Fruit fly (Drosophila melanogaster) whole organism, embryonic: ENCODE data around the gene ci.
A peak's percentile ranks its signal among the peaks of the same experiment; 100 is the strongest.

ENCODE experiments used
- ATbp ChIP-seq: fragments of 200-800 bp; sonication (Bioruptor generic); optimal IDR thresholded peaks from 2 replicates; lab custom pipeline; 2017; ENCODE audit warnings: missing biosample characterization, mild to moderate bottlenecking, missing genetic modification characterization, missing genetic modification reagents
- Ada2b ChIP-seq: fragments of 200-800 bp; sonication (Bioruptor generic); IDR thresholded peaks from 2 replicates; pipeline ENCODE4 v1.3.6; 2022; ENCODE audit warnings: missing biosample characterization, missing genetic modification characterization
- Atf6 ChIP-seq: fragments of 200-800 bp; sonication (Bioruptor generic); IDR thresholded peaks from 2 replicates; pipeline ENCODE4 v1.3.6; 2022; ENCODE audit warnings: missing biosample characterization, missing genetic modification characterization
- CG12155 ChIP-seq: fragments of 200-800 bp; sonication (Bioruptor generic); optimal IDR thresholded peaks from 3 replicates; lab custom pipeline; 2016; ENCODE audit warnings: missing biosample characterization, missing genetic modification characterization
- CG12769 ChIP-seq: fragments of 200-800 bp; sonication (Bioruptor generic); optimal IDR thresholded peaks from 2 replicates; lab custom pipeline; 2019; ENCODE audit warnings: missing biosample characterization, mild to moderate bottlenecking, missing genetic modification characterization, moderate library complexity
- CG15011 ChIP-seq: fragments of 200-800 bp; sonication (Bioruptor generic); optimal IDR thresholded peaks from 3 replicates; lab custom pipeline; 2018; ENCODE audit warnings: missing biosample characterization, mild to moderate bottlenecking, missing genetic modification characterization
- CG17829 ChIP-seq: fragments of 200-800 bp; optimal IDR thresholded peaks from 2 replicates; lab custom pipeline; 2019; ENCODE audit warnings: missing biosample characterization, mild to moderate bottlenecking, missing genetic modification characterization, moderate library complexity
- CG18476 ChIP-seq: fragments of 200-800 bp; sonication (Bioruptor generic); optimal IDR thresholded peaks from 2 replicates; lab custom pipeline; 2016; ENCODE audit warnings: missing biosample characterization, mild to moderate bottlenecking, missing genetic modification characterization
- CG2120 ChIP-seq: fragments of 200-800 bp; sonication (Bioruptor generic); optimal IDR thresholded peaks from 3 replicates; lab custom pipeline; 2016; ENCODE audit warnings: missing biosample characterization, missing genetic modification characterization
- CG2129 ChIP-seq: fragments of 200-800 bp; sonication (Bioruptor generic); IDR thresholded peaks from 2 replicates; pipeline ENCODE4 v1.3.6; 2022; ENCODE audit warnings: missing biosample characterization, missing genetic modification characterization; ENCODE audit not compliant: partially characterized antibody
- CG31388 ChIP-seq: fragments of 200-800 bp; sonication (Bioruptor generic); optimal IDR thresholded peaks from 2 replicates; lab custom pipeline; 2016; ENCODE audit warnings: missing biosample characterization, missing genetic modification characterization
- CG34376 ChIP-seq: fragments of 200-800 bp; sonication (Bioruptor generic); optimal IDR thresholded peaks from 2 replicates; lab custom pipeline; 2018; ENCODE audit warnings: missing biosample characterization, mild to moderate bottlenecking, missing genetic modification characterization
- CG3995 ChIP-seq: fragments of 200-800 bp; sonication (Bioruptor generic); optimal IDR thresholded peaks from 3 replicates; lab custom pipeline; 2016; ENCODE audit warnings: missing biosample characterization, missing genetic modification characterization
- CG42726 ChIP-seq: fragments of 200-800 bp; sonication (Bioruptor generic); IDR thresholded peaks from 2 replicates; pipeline ENCODE4 v1.3.6; 2022; ENCODE audit warnings: missing biosample characterization, missing genetic modification characterization; ENCODE audit not compliant: partially characterized antibody
- CG4328 ChIP-seq: fragments of 200-800 bp; sonication (Bioruptor generic); optimal IDR thresholded peaks from 3 replicates; lab custom pipeline; 2017; ENCODE audit warnings: missing biosample characterization, missing genetic modification reagents, missing genetic modification characterization
- CG6683 ChIP-seq: fragments of 200-800 bp; sonication (Bioruptor generic); optimal IDR thresholded peaks from 2 replicates; lab custom pipeline; 2017; ENCODE audit warnings: missing biosample characterization, mild to moderate bottlenecking, missing genetic modification characterization, missing genetic modification reagents
- CG6813 ChIP-seq: fragments of 200-800 bp; sonication (Bioruptor generic); optimal IDR thresholded peaks from 2 replicates; lab custom pipeline; 2017; ENCODE audit warnings: missing biosample characterization, missing genetic modification characterization, mild to moderate bottlenecking, moderate library complexity, missing genetic modification reagents
- CG8290 ChIP-seq, 3 experiments: fragments of 200-800 bp; sonication (Bioruptor generic); optimal IDR thresholded peaks; 2 replicates each; lab custom pipeline; 2016 to 2019; ENCODE audit warnings: missing biosample characterization in 3 of 3, missing genetic modification characterization in 3 of 3, mild to moderate bottlenecking in 2 of 3, moderate library complexity in 1 of 3
- CrebB ChIP-seq: fragments of 200-800 bp; sonication (Bioruptor generic); optimal IDR thresholded peaks from 3 replicates; lab custom pipeline; 2018; ENCODE audit warnings: missing biosample characterization, mild to moderate bottlenecking, missing genetic modification characterization
- Doc2 ChIP-seq: fragments of 200-800 bp; sonication (Bioruptor generic); IDR thresholded peaks from 2 replicates; pipeline ENCODE4 v1.3.6; 2022; ENCODE audit warnings: missing biosample characterization, missing genetic modification characterization
- Dp ChIP-seq: fragments of 200-800 bp; sonication (Bioruptor generic); optimal IDR thresholded peaks from 2 replicates; lab custom pipeline; 2018; ENCODE audit warnings: missing biosample characterization, mild to moderate bottlenecking, missing genetic modification characterization, moderate library complexity
- Dref ChIP-seq: fragments of 200-800 bp; sonication (Bioruptor generic); IDR thresholded peaks from 2 replicates; pipeline ENCODE4 v1.3.6; 2022; ENCODE audit warnings: missing biosample characterization, missing genetic modification characterization
- H2.0 ChIP-seq: fragments of 200-800 bp; sonication (Bioruptor generic); IDR thresholded peaks from 2 replicates; pipeline ENCODE4 v1.3.6; 2022; ENCODE audit warnings: missing biosample characterization, missing genetic modification characterization
- HLH54F ChIP-seq: fragments of 200-800 bp; sonication (Bioruptor generic); optimal IDR thresholded peaks from 3 replicates; lab custom pipeline; 2016; ENCODE audit warnings: missing biosample characterization, missing genetic modification characterization
- Hmx ChIP-seq: fragments of 200-800 bp; sonication (Bioruptor generic); optimal IDR thresholded peaks from 2 replicates; lab custom pipeline; 2016; ENCODE audit warnings: missing biosample characterization, missing genetic modification characterization
- Hr3 ChIP-seq: fragments of 200-800 bp; sonication (Bioruptor generic); optimal IDR thresholded peaks from 3 replicates; lab custom pipeline; 2016; ENCODE audit warnings: missing biosample characterization, missing genetic modification characterization
- Jarid2 ChIP-seq: fragments of 200-800 bp; sonication (Bioruptor generic); optimal IDR thresholded peaks from 3 replicates; lab custom pipeline; 2017; ENCODE audit warnings: mild to moderate bottlenecking, missing biosample characterization, missing genetic modification reagents, missing genetic modification characterization
- Mes4 ChIP-seq: fragments of 200-800 bp; sonication (Bioruptor generic); optimal IDR thresholded peaks from 2 replicates; lab custom pipeline; 2016; ENCODE audit warnings: missing biosample characterization, missing genetic modification characterization
- NC2α ChIP-seq: fragments of 200-800 bp; sonication (Bioruptor generic); optimal IDR thresholded peaks from 2 replicates; lab custom pipeline; 2016; ENCODE audit warnings: missing biosample characterization, missing genetic modification characterization
- NfI ChIP-seq: fragments of 200-800 bp; sonication (Bioruptor generic); optimal IDR thresholded peaks from 3 replicates; lab custom pipeline; 2018; ENCODE audit warnings: missing biosample characterization, mild to moderate bottlenecking, missing genetic modification characterization, moderate library complexity
- Pdp1 ChIP-seq, 2 experiments: fragments of 200-800 bp; sonication (Bioruptor generic); optimal IDR thresholded peaks; 3 replicates each; lab custom pipeline; 2016; ENCODE audit warnings: missing biosample characterization in 2 of 2, missing genetic modification characterization in 2 of 2, mild to moderate bottlenecking in 1 of 2, moderate library complexity in 1 of 2
- Six4 ChIP-seq: fragments of 200-800 bp; sonication (Bioruptor generic); optimal IDR thresholded peaks from 2 replicates; lab custom pipeline; 2016; ENCODE audit warnings: missing biosample characterization, missing genetic modification characterization
- Vsx1 ChIP-seq: fragments of 200-800 bp; sonication (Bioruptor generic); optimal IDR thresholded peaks from 2 replicates; lab custom pipeline; 2017; ENCODE audit warnings: missing biosample characterization, mild to moderate bottlenecking, missing genetic modification characterization, missing genetic modification reagents
- ase ChIP-seq: fragments of 200-800 bp; sonication (Bioruptor generic); IDR thresholded peaks from 3 replicates; pipeline ENCODE4 v1.3.6; 2022; ENCODE audit warnings: missing biosample characterization, missing genetic modification characterization
- chn ChIP-seq: fragments of 200-800 bp; sonication (Bioruptor generic); optimal IDR thresholded peaks from 2 replicates; lab custom pipeline; 2016; ENCODE audit warnings: missing biosample characterization, missing genetic modification characterization
- gfzf ChIP-seq: fragments of 200-800 bp; sonication (Bioruptor generic); optimal IDR thresholded peaks from 2 replicates; lab custom pipeline; 2016; ENCODE audit warnings: missing biosample characterization, mild to moderate bottlenecking, missing genetic modification characterization, moderate library complexity
- hbn ChIP-seq: fragments of 200-800 bp; sonication (Bioruptor generic); IDR thresholded peaks from 2 replicates; pipeline ENCODE4 v1.3.6; 2022; ENCODE audit warnings: missing biosample characterization, missing genetic modification characterization; ENCODE audit not compliant: partially characterized antibody
- ind ChIP-seq: fragments of 200-800 bp; sonication (Bioruptor generic); optimal IDR thresholded peaks from 3 replicates; lab custom pipeline; 2016; ENCODE audit warnings: missing biosample characterization, missing genetic modification characterization
- inv ChIP-seq: fragments of 200-800 bp; sonication (Bioruptor generic); IDR thresholded peaks from 2 replicates; pipeline ENCODE4 v1.3.6; 2022; ENCODE audit warnings: missing biosample characterization, missing genetic modification characterization; ENCODE audit not compliant: partially characterized antibody
- p53 ChIP-seq: fragments of 200-800 bp; sonication (Bioruptor generic); optimal IDR thresholded peaks from 2 replicates; lab custom pipeline; 2016; ENCODE audit warnings: missing biosample characterization, missing genetic modification characterization
- peb ChIP-seq: fragments of 200-800 bp; sonication (Bioruptor generic); IDR thresholded peaks from 2 replicates; pipeline ENCODE4 v1.3.6; 2022; ENCODE audit warnings: missing biosample characterization, missing genetic modification characterization
- prd ChIP-seq, 3 experiments: fragments of >200 bp in 2 of 3; fragments of 200-800 bp in 1 of 3; sonication (Bioruptor generic) in 1 of 3; optimal IDR thresholded peaks in 2 of 3; IDR thresholded peaks in 1 of 3; 2 replicates in 2 of 3; 3 replicates in 1 of 3; pipeline versions ENCODE4 v1.3.6 to Lab custom; 2017 to 2022; ENCODE audit warnings: missing biosample characterization in 1 of 3, missing genetic modification characterization in 1 of 3
- pzg ChIP-seq: fragments of 200-800 bp; sonication (Bioruptor generic); optimal IDR thresholded peaks from 3 replicates; lab custom pipeline; 2018; ENCODE audit warnings: missing biosample characterization, mild to moderate bottlenecking, missing genetic modification characterization, moderate library complexity
- slp2 ChIP-seq: fragments of 200-800 bp; sonication (Bioruptor generic); optimal IDR thresholded peaks from 2 replicates; lab custom pipeline; 2016; ENCODE audit warnings: missing biosample characterization, missing genetic modification characterization
- ssp ChIP-seq: fragments of 200-800 bp; sonication (Bioruptor generic); IDR thresholded peaks from 2 replicates; pipeline ENCODE4 v1.3.6; 2022; ENCODE audit warnings: missing biosample characterization, missing genetic modification characterization
- tin ChIP-seq: fragments of 200-800 bp; sonication (Bioruptor generic); optimal IDR thresholded peaks from 3 replicates; lab custom pipeline; 2016; ENCODE audit warnings: missing biosample characterization, missing genetic modification characterization
- unc-4 ChIP-seq: fragments of 200-800 bp; sonication (Bioruptor generic); IDR thresholded peaks from 2 replicates; pipeline ENCODE4 v1.3.6; 2022; ENCODE audit warnings: missing biosample characterization, missing genetic modification characterization; ENCODE audit not compliant: partially characterized antibody
- z ChIP-seq: fragments of 200-800 bp; sonication (Bioruptor generic); IDR thresholded peaks from 3 replicates; pipeline ENCODE4 v1.3.6; 2022; ENCODE audit warnings: missing biosample characterization, missing genetic modification characterization

Gene ci

dm6 chr4:67063-67684, 10.3 kb upstream of the ci start, which contains the start of gene RpS3A (continued):
- TF ChIP-seq CG3995 (peak; percentile 90), ase (GFP tag; lab: Robert Waterston, UW) (no peak), CG8290 (GFP tag; optimal IDR thresholded peaks at IDR 0.05; lab: Kevin White, UChicago) (peak; percentile 77), CG8290 (tag; optimal IDR thresholded peaks at IDR 0.05; lab: Kevin White, UChicago) (peak; percentile 88 to 95), Mes4 (peak; percentile 89), peb (GFP tag; lab: Robert Waterston, UW) (peak; percentile 59; the same call in 1 of the 2 replicates), Hmx (no peak), CG6813 (GFP tag; lab: Kevin White, UChicago) (peak; percentile 90), CG2120 (GFP tag; lab: Kevin White, UChicago) (peak; percentile 63), CG34376 (GFP tag; lab: Kevin White, UChicago) (peak; percentile 89), Vsx1 (peak; percentile 64), HLH54F (GFP tag; lab: Kevin White, UChicago) (peak; percentile 72), CG12155 (GFP tag; lab: Kevin White, UChicago) (peak; percentile 42), CG31388 (GFP tag; lab: Kevin White, UChicago) (no peak), NfI (peak; percentile 88), hbn (GFP tag; lab: Robert Waterston, UW) (no peak), Dp (GFP tag; lab: Kevin White, UChicago) (peak; percentile 3), ssp (GFP tag; lab: Robert Waterston, UW) (peak; percentile 99), ind (GFP tag; lab: Kevin White, UChicago) (peak; percentile 61), CG4328 (GFP tag; lab: Kevin White, UChicago) (peak; percentile 82), Jarid2 (GFP tag; lab: Kevin White, UChicago) (no peak), NC2α (GFP tag; lab: Kevin White, UChicago) (peak; percentile 57), CG18476 (GFP tag; lab: Kevin White, UChicago) (no peak), z (GFP tag; lab: Robert Waterston, UW) (no peak), gfzf (GFP tag; lab: Kevin White, UChicago) (peak; percentile 38), Pdp1 (GFP tag; optimal IDR thresholded peaks at IDR 0.05; lab: Kevin White, UChicago) (peak; percentile 49 to 65), inv (GFP tag; lab: Robert Waterston, UW) (no peak), CrebB (peak; percentile 82), Atf6 (GFP tag; lab: Robert Waterston, UW) (peak; percentile 71), Hr3 (GFP tag; lab: Kevin White, UChicago) (peak; percentile 55), ATbp (GFP tag; lab: Kevin White, UChicago) (peak; percentile 71), chn (GFP tag; lab: Kevin White, UChicago) (no peak), CG2129 (no peak), CG42726 (GFP tag; lab: Robert Waterston, UW) (no peak), CG12769 (tag; lab: Kevin White, UChicago) (peak; percentile 79), p53 (GFP tag; lab: Kevin White, UChicago) (peak; percentile 66), H2.0 (GFP tag; lab: Robert Waterston, UW) (no peak), Dref (peak; percentile 58; the same call in 1 of the 2 replicates), unc-4 (GFP tag; lab: Robert Waterston, UW) (no peak), Ada2b (GFP tag; lab: Robert Waterston, UW) (no peak; the same call in 1 of the 2 replicates), CG6683 (peak; percentile 39), tin (peak; percentile 57), Doc2 (GFP tag; lab: Robert Waterston, UW) (no peak), CG17829 (tag; lab: Kevin White, UChicago) (peak; percentile 73), slp2 (GFP tag; lab: Kevin White, UChicago) (peak; percentile 79), prd (optimal IDR thresholded peaks at IDR 0.05; lab: Kevin White, UChicago) (no peak), prd (GFP tag; IDR thresholded peaks at IDR 0.05; lab: Robert Waterston, UW) (no peak), Six4 (GFP tag; lab: Kevin White, UChicago) (peak; percentile 40), CG15011 (GFP tag; lab: Kevin White, UChicago) (peak; percentile 70), pzg (GFP tag; lab: Kevin White, UChicago) (peak; percentile 86)
